Worm (Caenorhabditis elegans): ENCODE measurements around the gene lntl-1.

DNA sequence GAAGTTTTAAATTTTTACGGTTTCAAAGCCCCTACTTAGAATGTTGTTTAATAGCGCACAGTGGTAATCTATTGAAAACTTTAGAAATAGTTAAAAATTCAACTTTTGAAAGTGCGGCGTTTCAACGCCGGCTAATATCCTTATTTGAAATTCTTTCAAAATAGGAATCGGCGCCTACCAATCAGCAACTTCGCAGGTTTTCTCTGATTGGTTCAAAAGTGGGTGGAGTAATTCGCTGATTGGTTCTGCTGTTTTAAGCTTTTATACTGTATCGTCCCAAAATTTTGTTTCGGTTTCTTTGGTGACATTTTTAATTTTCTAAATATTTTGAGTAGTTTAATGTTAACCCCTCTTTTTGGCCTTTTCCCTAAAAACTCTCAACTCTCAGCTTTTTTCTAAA, 54.9 kb downstream of the lntl-1 start:
- TF ChIP-seq ceh-48 (tag; optimal IDR thresholded peaks at IDR 0.05) (no peak), hlh-15 (tag; optimal IDR thresholded peaks at IDR 0.05) (no peak), fkh-10 (GFP tag; optimal IDR thresholded peaks at IDR 0.05) (no peak), sdc-2 (tag; optimal IDR thresholded peaks at IDR 0.05) (no peak), pros-1 (tag; optimal IDR thresholded peaks at IDR 0.05) (no peak)
